Worm (Caenorhabditis elegans): Measurements from ENCODE around the gene cids-1.

ce11 chrIII:8242809-8243208 lies 1.4 kb upstream of the cids-1 start, which contains the start of gene C02F5.12:
- TF ChIP-seq zag-1 (tag; optimal IDR thresholded peaks at IDR 0.05), result no peak
- TF ChIP-seq aha-1 (tag), result no peak
- TF ChIP-seq nhr-11 (tag; optimal IDR thresholded peaks at IDR 0.05), result peak; percentile 48
- TF ChIP-seq arid-1 (GFP tag; conservative IDR thresholded peaks at IDR 0.05), result 0 out of 2 replicates have a peak, but pooled peaks have one; percentile 32
- TF ChIP-seq ama-1 (optimal IDR thresholded peaks at IDR 0.05), result no peak
